Fruit fly (Drosophila melanogaster) Kc167 (cell line): ENCODE results near the gene CG9641.

Experiments used
- Myc ChIP-seq: fragments of >200 bp; optimal IDR thresholded peaks from 2 replicates; lab custom pipeline; 2017; ENCODE audit warnings: missing external identifiers
- h ChIP-seq: fragments of >200 bp; optimal IDR thresholded peaks from 3 replicates; lab custom pipeline; 2018; ENCODE audit warnings: missing external identifiers
- insv ChIP-seq: fragments of >200 bp; optimal IDR thresholded peaks from 3 replicates; lab custom pipeline; 2018; ENCODE audit warnings: missing external identifiers
- psq ChIP-seq: fragments of >200 bp; optimal IDR thresholded peaks from 2 replicates; lab custom pipeline; 2017; ENCODE audit warnings: missing external identifiers
- ttk ChIP-seq: sonication (Bioruptor generic); optimal IDR thresholded peaks from 2 replicates; lab custom pipeline; 2017; ENCODE audit warnings: missing external identifiers

- TF ChIP-seq Myc (lab: Kevin White, UChicago) (no peak), psq (lab: Kevin White, UChicago) (no peak), insv (lab: Kevin White, UChicago) (no peak), h (lab: Kevin White, UChicago) (no peak), ttk (lab: Kevin White, UChicago) (no peak)
Observed at dm6 chr2L:2930646-2931045, 46.0 kb downstream of the CG9641 start.
